Fruit fly (Drosophila melanogaster): ENCODE data around the gene CG9801.

The CG9801 gene

dm6 chr3R:8779823-8780222, 32.3 kb upstream of the CG9801 start, which contains the start of gene CG33191:
TSS of gene CG33191 (minus strand) at chr3R:8779923.
- TF ChIP-seq spab (GFP tag; optimal IDR thresholded peaks at IDR 0.05) = no peak

dm6 chr3R:8773135-8773534, 25.7 kb upstream of the CG9801 start, which contains the start of gene CG34301:
TSS of gene CG34301 (plus strand) at chr3R:8773435.
- TF ChIP-seq lz (GFP tag; optimal IDR thresholded peaks at IDR 0.05) (no peak), Sox102F (GFP tag; optimal IDR thresholded peaks at IDR 0.05) (no peak), CG8319 (GFP tag; optimal IDR thresholded peaks at IDR 0.05) (no peak), ss (GFP tag; optimal IDR thresholded peaks at IDR 0.05) (no peak), CG4318 (GFP tag; optimal IDR thresholded peaks at IDR 0.05) (no peak), Hr39 (GFP tag; optimal IDR thresholded peaks at IDR 0.05) (no peak), fd85E (GFP tag; optimal IDR thresholded peaks at IDR 0.05) (no peak), cyc (GFP tag; optimal IDR thresholded peaks at IDR 0.05) (no peak), CG11294 (GFP tag; IDR thresholded peaks at IDR 0.05) (no peak), CG9139 (GFP tag; optimal IDR thresholded peaks at IDR 0.05) (no peak), Eip93F (GFP tag; optimal IDR thresholded peaks at IDR 0.05) (no peak), CG3032 (tag; optimal IDR thresholded peaks at IDR 0.05) (no peak), CG32006 (GFP tag; optimal IDR thresholded peaks at IDR 0.05) (no peak), achi (GFP tag; optimal IDR thresholded peaks at IDR 0.05) (no peak), dsx (GFP tag; optimal IDR thresholded peaks at IDR 0.05; ENCODE audit: poor library complexity, severe bottlenecking) (no peak), CG6163 (GFP tag; IDR thresholded peaks at IDR 0.05) (no peak), CG6792 (GFP tag; optimal IDR thresholded peaks at IDR 0.05) (no peak), spab (GFP tag; optimal IDR thresholded peaks at IDR 0.05) (no peak), Eip78C (GFP tag) (no peak)

dm6 chr3R:8772591-8772990, 25.1 kb upstream of the CG9801 start, which contains the start of gene CG13318:
TSS of gene CG13318 (minus strand) at chr3R:8772691.
- no peak for TF ChIP-seq CG3032 (tag; optimal IDR thresholded peaks at IDR 0.05)
- TF ChIP-seq CG6163 (GFP tag; IDR thresholded peaks at IDR 0.05) = no peak
- TF ChIP-seq CG16779 (tag; optimal IDR thresholded peaks at IDR 0.05) = no peak
- no peak for TF ChIP-seq CG10631 (GFP tag; optimal IDR thresholded peaks at IDR 0.05)
- no peak for TF ChIP-seq CG8119 (GFP tag; IDR thresholded peaks at IDR 0.05)
- no peak for TF ChIP-seq Hr4 (GFP tag; optimal IDR thresholded peaks at IDR 0.05)
- no peak for TF ChIP-seq CG11902 (GFP tag; optimal IDR thresholded peaks at IDR 0.05)
- no peak for TF ChIP-seq net (GFP tag; optimal IDR thresholded peaks at IDR 0.05)
- TF ChIP-seq Eip75B (GFP tag; optimal IDR thresholded peaks at IDR 0.05) = no peak
- no peak for TF ChIP-seq Ets21C (GFP tag; optimal IDR thresholded peaks at IDR 0.05)
- no peak for TF ChIP-seq CG31627 (GFP tag; optimal IDR thresholded peaks at IDR 0.05)
- no peak for TF ChIP-seq Blimp-1 (GFP tag; optimal IDR thresholded peaks at IDR 0.05)
- no peak for TF ChIP-seq eg (GFP tag; IDR thresholded peaks at IDR 0.05)
- no peak for TF ChIP-seq Sox14 (GFP tag; optimal IDR thresholded peaks at IDR 0.05)

dm6 chr3R:8769094-8769493, 21.6 kb upstream of the CG9801 start, which contains the start of gene CG8236:
TSS of gene CG8236 (plus strand) at chr3R:8769394.
- TF ChIP-seq Hr38 (GFP tag; optimal IDR thresholded peaks at IDR 0.05) = no peak

dm6 chr3R:8767998-8768397, 20.5 kb upstream of the CG9801 start, which contains the start of the genes CG34135 and CG11768:
TSS of gene CG34135 (minus strand) at chr3R:8768191.
TSS of gene CG11768 (minus strand) at chr3R:8768200.
- TF ChIP-seq CG10669 (GFP tag; optimal IDR thresholded peaks at IDR 0.05) (no peak), acj6 (GFP tag; optimal IDR thresholded peaks at IDR 0.05) (no peak)

dm6 chr3R:8748776-8749126, 1.3 kb upstream of the CG9801 start:
- TF ChIP-seq CG3032 (tag; optimal IDR thresholded peaks at IDR 0.05) (no peak), CG6808 (GFP tag; optimal IDR thresholded peaks at IDR 0.05) (no peak), cyc (GFP tag; optimal IDR thresholded peaks at IDR 0.05) (no peak), Lpt (GFP tag; optimal IDR thresholded peaks at IDR 0.05) (no peak), net (GFP tag; optimal IDR thresholded peaks at IDR 0.05) (no peak), CG7368 (GFP tag; optimal IDR thresholded peaks at IDR 0.05) (no peak)
